Worm (Caenorhabditis elegans) whole organism, L3 larva: ENCODE results near the gene C01G10.18.

Source experiments
- ceh-28 ChIP-seq: fragments of 150-350 bp; optimal IDR thresholded peaks from 2 replicates; lab custom pipeline; 2014; ENCODE audit warnings: missing biosample characterization, missing genetic modification reagents, missing genetic modification characterization
- elt-1 ChIP-seq: fragments of 150-350 bp; optimal IDR thresholded peaks from 2 replicates; lab custom pipeline; 2014; ENCODE audit warnings: missing biosample characterization, missing genetic modification characterization
- elt-3 ChIP-seq, 3 experiments: fragments of 150-350 bp in 1 of 3; sonication (generic microtip) in 2 of 3; optimal IDR thresholded peaks; 2 replicates in 2 of 3; 4 replicates in 1 of 3; lab custom pipeline; 2014 to 2017; ENCODE audit warnings: missing biosample characterization in 3 of 3, missing genetic modification characterization in 3 of 3
- jun-1 ChIP-seq: fragments of 150-350 bp; optimal IDR thresholded peaks from 2 replicates; lab custom pipeline; 2014; ENCODE audit warnings: missing biosample characterization, missing genetic modification reagents, missing genetic modification characterization
- nhr-237 ChIP-seq: fragments of 150-350 bp; optimal IDR thresholded peaks from 2 replicates; lab custom pipeline; 2014; ENCODE audit warnings: missing biosample characterization, missing genetic modification characterization
- nhr-77 ChIP-seq: fragments of 150-350 bp; optimal IDR thresholded peaks from 2 replicates; lab custom pipeline; 2014; ENCODE audit warnings: missing biosample characterization, missing genetic modification characterization
- sea-2 ChIP-seq: fragments of 150-350 bp; sonication (generic microtip); optimal IDR thresholded peaks from 4 replicates; lab custom pipeline; 2014; ENCODE audit warnings: missing biosample characterization, missing genetic modification reagents, missing genetic modification characterization

- TF ChIP-seq nhr-77 (tag; lab: Kevin White, UChicago): no peak
- no peak for TF ChIP-seq jun-1 (tag; lab: Kevin White, UChicago)
- no peak for TF ChIP-seq sea-2
- no peak for TF ChIP-seq ceh-28 (tag; lab: Kevin White, UChicago)
- no peak for TF ChIP-seq elt-1 (tag; lab: Kevin White, UChicago)
- TF ChIP-seq elt-3 (tag; optimal IDR thresholded peaks at IDR 0.05; lab: Kevin White, UChicago): no peak
- no peak for TF ChIP-seq nhr-237 (tag; lab: Kevin White, UChicago)
These were observed 1.3 kb downstream of the C01G10.18 start, which contains the start of the genes C01G10.15 and C01G10.6 for ce11 chrV:15087207-15087706.
